Fruit fly (Drosophila melanogaster): ENCODE results near the gene Rpt5.

Gene Rpt5

DNA sequence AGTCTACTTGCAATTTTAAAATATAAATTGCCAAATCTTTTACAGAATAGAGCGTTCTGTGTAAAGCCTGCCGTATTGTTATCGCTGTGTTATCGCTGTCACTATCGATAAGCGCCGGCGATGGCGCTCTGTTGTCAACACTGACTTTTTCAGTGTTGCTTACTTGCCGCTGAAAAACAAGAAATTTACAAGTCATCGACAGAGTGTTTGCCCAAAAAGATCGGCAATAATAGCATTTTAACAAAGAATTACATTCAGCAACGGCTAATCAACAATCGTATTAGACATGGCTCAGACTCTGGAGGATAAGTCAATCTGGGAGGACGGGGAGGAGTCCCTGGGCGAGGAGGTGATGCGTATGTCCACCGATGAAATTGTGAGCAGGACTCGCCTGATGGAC, at the start of gene Rpt5, which contains the start of gene RanBP3:
Rpt5 (plus strand) TSS at position 149 of the 400 bp plus-strand sequence.
RanBP3 (minus strand) TSS at position 107 of the 400 bp plus-strand sequence.
- TF ChIP-seq h (optimal IDR thresholded peaks at IDR 0.05) (no peak), insv (optimal IDR thresholded peaks at IDR 0.05) (no peak), Sin3A (optimal IDR thresholded peaks at IDR 0.05) (no peak), psq (optimal IDR thresholded peaks at IDR 0.05) (no peak), Myc (optimal IDR thresholded peaks at IDR 0.05) (no peak), ttk (optimal IDR thresholded peaks at IDR 0.05) (no peak)

DNA sequence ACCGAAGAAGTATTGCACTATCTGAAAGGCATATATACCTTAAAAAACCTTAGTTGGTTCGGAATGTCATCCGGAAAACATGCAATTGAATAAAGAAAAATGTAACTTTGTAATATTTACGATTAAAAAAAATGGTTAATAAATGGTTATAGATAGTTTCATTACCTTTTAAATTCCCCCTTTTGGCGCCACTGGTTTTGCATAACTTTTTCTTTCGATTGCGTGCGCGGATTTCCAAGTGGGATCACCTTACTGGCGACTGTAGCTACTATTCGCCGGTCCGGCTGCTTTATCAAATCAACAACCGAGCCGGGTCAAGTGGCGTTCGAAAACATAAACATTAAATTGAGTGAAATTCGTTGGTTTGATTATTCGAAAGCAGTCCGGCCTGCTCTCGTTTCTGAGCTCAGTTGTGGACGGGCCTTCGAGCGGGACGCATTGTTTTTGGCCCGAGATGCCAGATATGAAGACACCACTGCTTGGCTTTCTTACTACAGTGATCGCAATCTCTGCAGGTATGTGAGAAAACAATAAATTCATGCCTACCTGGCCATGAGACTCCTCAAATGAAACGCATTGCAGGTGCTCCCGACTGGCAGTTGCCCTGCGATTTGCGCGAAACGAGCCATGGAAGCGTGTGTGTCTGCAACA, 48.2 kb upstream of the Rpt5 start, which contains the start of gene Gba1b:
Gba1b (plus strand) TSS at position 422 of the 651 bp plus-strand sequence.
- TF ChIP-seq h (optimal IDR thresholded peaks at IDR 0.05): no peak
- no peak for TF ChIP-seq Myc (optimal IDR thresholded peaks at IDR 0.05)
- TF ChIP-seq Sin3A (optimal IDR thresholded peaks at IDR 0.05): no peak
- TF ChIP-seq insv (optimal IDR thresholded peaks at IDR 0.05): no peak
- TF ChIP-seq psq (optimal IDR thresholded peaks at IDR 0.05): no peak
- TF ChIP-seq ttk (optimal IDR thresholded peaks at IDR 0.05): no peak

DNA sequence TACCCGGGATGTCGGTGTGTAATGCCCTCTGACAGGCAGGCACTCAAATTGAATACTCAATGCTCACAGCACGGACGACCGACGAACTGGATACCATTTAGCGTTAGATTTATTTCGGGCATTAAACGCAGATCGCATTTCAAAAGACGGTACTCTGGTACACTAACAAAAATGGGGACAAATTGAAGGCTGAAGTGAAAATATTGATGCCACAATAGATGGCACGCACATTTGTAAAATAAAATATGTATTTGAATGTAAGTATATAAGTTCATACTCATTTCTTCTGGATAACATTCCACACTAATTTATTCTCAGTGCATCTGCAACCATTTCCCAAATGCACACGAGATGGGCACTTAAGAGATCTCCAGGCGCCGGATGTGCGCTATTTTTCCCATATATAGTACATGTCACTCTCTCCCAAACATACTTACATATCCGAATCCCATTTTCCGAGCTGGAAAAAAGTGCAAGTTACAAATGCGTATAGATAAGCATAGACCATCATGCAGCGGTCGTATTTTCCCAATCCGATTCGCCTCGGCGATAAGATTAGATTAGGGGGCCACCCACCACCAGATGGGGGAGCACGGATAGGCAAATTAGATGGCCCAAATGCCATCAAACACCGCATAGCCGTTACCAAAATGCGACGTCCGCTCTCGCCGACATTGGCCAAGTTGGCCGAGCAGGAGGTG, 43.0 kb upstream of the Rpt5 start, which contains the start of gene CG10301:
CG10301 (plus strand) TSS at position 651 of the 701 bp plus-strand sequence.
- TF ChIP-seq Myc (optimal IDR thresholded peaks at IDR 0.05) (no peak), insv (optimal IDR thresholded peaks at IDR 0.05) (no peak), Sin3A (optimal IDR thresholded peaks at IDR 0.05) (no peak)

DNA sequence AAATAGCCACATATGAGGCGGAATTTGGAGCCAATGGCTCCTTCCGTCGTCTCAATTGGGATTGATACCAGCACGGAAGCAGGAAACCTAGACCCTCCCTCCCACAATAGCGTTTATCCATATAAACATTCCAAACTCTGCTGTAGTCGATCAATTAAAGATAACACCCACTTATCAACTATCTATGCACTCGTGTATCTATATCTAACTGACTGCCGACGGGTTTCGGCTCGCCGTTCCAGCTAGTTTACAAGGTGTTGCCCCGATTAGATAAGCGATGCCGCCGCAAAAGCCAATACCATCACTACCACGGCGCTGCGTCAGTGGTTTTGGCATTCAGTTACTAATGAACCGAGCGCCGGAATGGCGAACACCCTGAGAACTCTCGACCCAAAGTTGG, 41.5 kb upstream of the Rpt5 start, which contains the start of gene CG10300:
CG10300 (plus strand) TSS at position 333 of the 400 bp plus-strand sequence.
- TF ChIP-seq ttk (optimal IDR thresholded peaks at IDR 0.05) (no peak), insv (optimal IDR thresholded peaks at IDR 0.05) (no peak), Sin3A (optimal IDR thresholded peaks at IDR 0.05) (no peak)

DNA sequence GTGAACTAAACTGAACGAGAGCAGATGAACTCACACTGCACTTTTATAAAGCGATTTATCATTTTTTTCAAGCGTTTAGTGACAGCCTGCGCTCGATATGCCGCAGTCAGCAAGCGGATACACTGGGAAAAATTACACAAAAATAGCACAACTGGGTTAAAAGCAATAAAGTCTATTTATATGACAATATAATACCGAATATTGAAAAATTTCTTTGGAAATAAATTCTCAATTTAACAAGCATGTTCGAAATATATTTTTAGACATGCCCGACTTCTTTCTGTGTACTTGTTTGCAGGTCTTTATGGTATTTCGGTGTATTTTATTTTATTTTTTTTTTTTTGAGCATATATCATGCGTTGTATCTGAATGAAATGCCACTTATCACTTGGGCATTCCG, 38.8 kb upstream of the Rpt5 start:
- TF ChIP-seq Myc (optimal IDR thresholded peaks at IDR 0.05): no peak
- no peak for TF ChIP-seq ttk (optimal IDR thresholded peaks at IDR 0.05)
- TF ChIP-seq h (optimal IDR thresholded peaks at IDR 0.05): no peak
- no peak for TF ChIP-seq psq (optimal IDR thresholded peaks at IDR 0.05)
- TF ChIP-seq Sin3A (optimal IDR thresholded peaks at IDR 0.05): no peak
- TF ChIP-seq insv (optimal IDR thresholded peaks at IDR 0.05): no peak

DNA sequence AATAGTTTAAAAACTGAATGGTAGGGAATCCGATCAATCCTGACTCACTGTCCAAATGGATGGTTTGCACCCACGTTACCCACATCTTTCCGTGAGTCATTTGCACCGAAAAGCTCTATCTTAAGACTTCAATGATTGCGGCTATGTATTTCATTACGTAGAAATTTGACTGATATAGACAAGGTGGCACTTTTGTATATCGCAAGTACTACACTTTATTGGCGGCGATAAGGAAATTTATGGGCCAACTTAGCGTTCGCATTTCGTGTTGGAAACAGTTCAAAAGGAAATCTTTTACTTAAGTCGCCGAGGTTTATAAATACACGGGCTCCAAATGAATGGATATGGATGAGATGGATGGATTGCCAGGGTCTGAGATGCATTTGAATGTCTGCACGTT, 37.8 kb upstream of the Rpt5 start:
- TF ChIP-seq insv (optimal IDR thresholded peaks at IDR 0.05): no peak
- TF ChIP-seq psq (optimal IDR thresholded peaks at IDR 0.05): no peak
- no peak for TF ChIP-seq Myc (optimal IDR thresholded peaks at IDR 0.05)
- TF ChIP-seq h (optimal IDR thresholded peaks at IDR 0.05): no peak
- no peak for TF ChIP-seq ttk (optimal IDR thresholded peaks at IDR 0.05)
- no peak for TF ChIP-seq Sin3A (optimal IDR thresholded peaks at IDR 0.05)

DNA sequence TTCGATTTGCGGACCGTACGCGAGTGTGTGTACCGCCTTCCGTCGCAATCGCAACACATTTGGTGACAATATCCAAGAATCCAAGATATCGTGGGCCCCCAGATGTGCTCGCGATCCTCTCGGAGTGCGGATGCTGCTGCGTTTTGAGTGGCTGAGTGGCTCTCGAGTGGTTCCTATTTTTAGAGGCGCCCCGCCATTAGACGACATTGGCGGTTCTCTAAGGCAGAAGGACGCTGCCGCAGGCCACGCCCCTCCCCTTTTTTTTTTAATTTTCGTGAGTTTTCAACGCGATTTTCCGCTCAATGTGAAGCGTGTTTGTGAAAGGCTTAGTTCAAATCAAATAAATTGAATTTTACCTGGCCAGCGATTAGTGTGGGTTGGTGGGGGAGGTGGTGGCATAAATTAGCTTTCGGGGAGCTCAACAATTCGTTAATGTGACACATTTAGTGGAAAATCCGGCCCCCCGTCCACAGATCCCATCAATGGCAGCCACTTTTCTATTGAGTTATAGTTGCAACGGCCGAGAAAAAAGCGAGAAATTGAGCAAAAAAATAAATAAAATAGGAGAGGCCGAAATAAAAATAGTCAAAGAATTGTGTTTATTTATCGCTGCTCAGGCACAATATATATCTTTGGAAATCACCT, 34.3 kb upstream of the Rpt5 start, which contains the start of gene nau:
nau (minus strand) TSS at position 61 of the 645 bp plus-strand sequence.
- TF ChIP-seq h (optimal IDR thresholded peaks at IDR 0.05) (no peak), psq (optimal IDR thresholded peaks at IDR 0.05) (no peak), Myc (optimal IDR thresholded peaks at IDR 0.05) (no peak), Sin3A (optimal IDR thresholded peaks at IDR 0.05) (no peak), ttk (optimal IDR thresholded peaks at IDR 0.05) (no peak), insv (optimal IDR thresholded peaks at IDR 0.05) (no peak)

DNA sequence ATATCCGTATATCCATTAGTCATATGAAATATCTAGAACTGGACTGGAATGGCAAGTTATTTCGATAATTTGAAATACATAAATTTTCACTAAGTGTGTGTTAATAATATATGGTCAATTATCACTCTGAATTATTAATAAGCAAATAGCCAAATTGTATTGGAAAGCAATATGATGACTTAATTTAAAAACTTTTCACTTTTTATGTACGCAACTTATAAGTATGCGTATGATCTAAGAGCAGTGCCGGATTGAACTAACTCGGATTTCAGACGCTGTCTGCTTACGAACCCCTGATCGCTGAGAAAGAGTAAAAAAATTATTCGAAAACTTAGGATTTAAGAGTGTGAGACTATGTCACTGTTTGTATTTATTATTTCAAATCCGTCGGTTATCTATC, 31.2 kb upstream of the Rpt5 start, which contains the start of gene CG10232:
CG10232 (minus strand) TSS at position 101 of the 400 bp plus-strand sequence.
- TF ChIP-seq ttk (optimal IDR thresholded peaks at IDR 0.05) (no peak), insv (optimal IDR thresholded peaks at IDR 0.05) (no peak), Myc (optimal IDR thresholded peaks at IDR 0.05) (no peak), psq (optimal IDR thresholded peaks at IDR 0.05) (no peak), h (optimal IDR thresholded peaks at IDR 0.05) (no peak), Sin3A (optimal IDR thresholded peaks at IDR 0.05) (no peak)

DNA sequence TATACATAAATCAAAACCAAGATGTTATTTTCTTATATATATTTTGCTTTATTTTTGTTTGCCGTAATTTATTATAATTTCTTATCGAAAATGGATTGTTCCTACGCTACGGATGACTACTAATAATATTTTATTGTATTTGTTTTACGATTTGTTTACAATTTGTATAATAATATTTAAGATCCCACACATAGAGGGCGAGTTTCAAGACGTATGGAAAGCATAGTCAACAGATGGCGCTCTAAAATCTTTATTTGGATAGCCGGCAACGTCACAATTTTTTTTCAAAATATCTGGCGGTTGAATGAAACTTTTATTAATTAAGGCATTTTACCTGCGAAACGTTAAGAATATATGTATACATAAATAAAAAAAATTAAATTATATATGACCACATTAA, 30.7 kb upstream of the Rpt5 start:
- TF ChIP-seq psq (optimal IDR thresholded peaks at IDR 0.05) (no peak), Myc (optimal IDR thresholded peaks at IDR 0.05) (no peak), insv (optimal IDR thresholded peaks at IDR 0.05) (no peak), ttk (optimal IDR thresholded peaks at IDR 0.05) (no peak), h (optimal IDR thresholded peaks at IDR 0.05) (no peak), Sin3A (optimal IDR thresholded peaks at IDR 0.05) (no peak)

DNA sequence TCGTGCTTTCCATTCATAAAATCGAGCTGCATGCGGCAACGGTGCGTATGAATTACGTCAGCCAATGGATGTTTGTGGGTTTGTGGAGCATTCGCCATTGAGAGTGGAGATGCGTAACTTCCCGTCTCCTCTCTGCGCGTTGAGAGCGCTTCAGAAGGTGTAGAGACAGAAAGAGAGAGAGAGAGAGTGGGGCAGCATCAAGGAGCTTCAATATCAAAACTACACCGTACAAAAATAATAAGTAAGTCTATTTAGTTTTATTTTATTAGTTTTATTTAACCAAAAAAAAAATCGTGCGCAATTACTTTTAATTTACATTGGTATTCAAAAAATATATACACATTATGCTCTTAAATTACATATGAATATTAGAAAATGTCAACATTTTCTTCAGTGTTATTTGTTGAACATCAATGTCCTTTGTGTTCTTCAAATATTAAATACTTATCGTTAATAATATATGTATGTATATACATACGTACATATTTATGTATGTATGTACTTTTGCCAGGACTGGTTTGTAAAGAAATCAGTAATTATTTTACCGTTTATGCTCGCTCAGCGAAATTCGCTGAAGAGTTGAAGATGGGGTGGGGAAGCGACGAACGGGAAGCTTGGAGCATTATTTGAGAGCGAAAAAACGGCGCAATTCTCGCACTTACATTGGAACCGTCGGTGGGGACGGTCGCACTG, 29.9 kb upstream of the Rpt5 start, which contains the start of gene CG10365:
CG10365 (plus strand) TSS at position 652 of the 693 bp plus-strand sequence.
- TF ChIP-seq psq (optimal IDR thresholded peaks at IDR 0.05) (no peak), ttk (optimal IDR thresholded peaks at IDR 0.05) (no peak), insv (optimal IDR thresholded peaks at IDR 0.05) (no peak), h (optimal IDR thresholded peaks at IDR 0.05) (no peak), Sin3A (optimal IDR thresholded peaks at IDR 0.05) (no peak), Myc (optimal IDR thresholded peaks at IDR 0.05) (no peak)

DNA sequence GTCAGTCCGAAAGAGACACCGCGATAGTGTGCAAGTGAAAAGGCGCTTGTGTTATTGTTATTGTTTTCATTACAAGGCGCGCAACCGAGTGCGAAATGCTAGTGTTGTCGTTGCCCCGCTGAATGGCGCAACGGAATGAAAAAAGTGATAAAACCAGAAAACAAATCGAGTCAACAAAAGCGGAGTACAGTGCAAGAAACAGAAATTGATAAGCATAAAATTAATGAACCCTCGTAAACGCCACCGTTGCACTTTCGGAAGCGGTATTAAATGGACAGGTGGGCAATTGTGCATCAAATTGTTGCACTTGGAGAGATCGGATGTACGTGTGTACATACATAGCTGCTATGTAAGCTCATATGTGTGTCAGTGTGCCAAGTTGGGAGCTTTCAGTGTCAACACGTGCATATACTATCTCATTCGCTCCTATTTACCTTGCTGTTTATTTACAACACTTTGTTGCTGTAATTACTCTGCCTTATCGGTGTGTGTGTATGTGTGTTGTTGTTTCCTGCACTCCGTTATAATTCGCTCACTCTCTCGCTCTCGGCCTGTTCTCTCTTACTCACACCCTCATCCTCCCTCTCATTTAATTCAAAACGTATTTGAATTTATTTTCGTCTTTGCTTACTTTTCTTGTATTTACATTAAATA, 29.2 kb upstream of the Rpt5 start:
- no peak for TF ChIP-seq insv (optimal IDR thresholded peaks at IDR 0.05)
- TF ChIP-seq Sin3A (optimal IDR thresholded peaks at IDR 0.05): no peak
- no peak for TF ChIP-seq ttk (optimal IDR thresholded peaks at IDR 0.05)
- TF ChIP-seq h (optimal IDR thresholded peaks at IDR 0.05): no peak
- no peak for TF ChIP-seq psq (optimal IDR thresholded peaks at IDR 0.05)
- TF ChIP-seq Myc (optimal IDR thresholded peaks at IDR 0.05): no peak
